Worm (Caenorhabditis elegans): ENCODE results near the gene Y22D7AL.9.

- TF ChIP-seq mab-5 (tag; optimal IDR thresholded peaks at IDR 0.05) (no peak), nhr-76 (tag; optimal IDR thresholded peaks at IDR 0.05) (no peak), pha-4 (tag; optimal IDR thresholded peaks at IDR 0.05) (no peak), mep-1 (tag; optimal IDR thresholded peaks at IDR 0.05) (no peak), unc-120 (tag; optimal IDR thresholded peaks at IDR 0.05; ENCODE audit: poor library complexity, severe bottlenecking) (no peak), lin-32 (GFP tag; optimal IDR thresholded peaks at IDR 0.05) (no peak), nhr-237 (tag; optimal IDR thresholded peaks at IDR 0.05) (no peak), snpc-4 (tag; optimal IDR thresholded peaks at IDR 0.05) (no peak), unc-62 (GFP tag; optimal IDR thresholded peaks at IDR 0.05) (no peak), elt-1 (tag; optimal IDR thresholded peaks at IDR 0.05; ENCODE audit: borderline replicate concordance, insufficient read depth) (no peak), ztf-11 (tag; optimal IDR thresholded peaks at IDR 0.05) (no peak), flh-1 (GFP tag; optimal IDR thresholded peaks at IDR 0.05) (no peak)
Measured at ce11 chrIII:1570006-1570405, 43.8 kb downstream of the Y22D7AL.9 start, which contains the start of gene rep-1.

All from whole organism, mixed stage, embryonic.